Worm (Caenorhabditis elegans) whole organism, L2 larva: ENCODE data around the gene pqn-70.

Experiments used
- F13H6.1 ChIP-seq: sonication (generic microtip); optimal IDR thresholded peaks from 2 replicates; lab custom pipeline; 2016; ENCODE audit warnings: missing genetic modification characterization, missing compliant biosample characterization
- R02D3.7 ChIP-seq: fragments of 150-350 bp; optimal IDR thresholded peaks from 2 replicates; lab custom pipeline; 2014; ENCODE audit warnings: missing biosample characterization, missing genetic modification characterization
- alr-1 ChIP-seq: fragments of 150-350 bp; optimal IDR thresholded peaks from 2 replicates; lab custom pipeline; 2014; ENCODE audit warnings: missing biosample characterization, missing genetic modification characterization
- aly-2 ChIP-seq: fragments of 150-350 bp; optimal IDR thresholded peaks from 2 replicates; lab custom pipeline; 2014; ENCODE audit warnings: missing biosample characterization, missing genetic modification characterization
- ama-1 ChIP-seq: fragments of 150-350 bp; optimal IDR thresholded peaks from 2 replicates; lab custom pipeline; 2018; ENCODE audit warnings: inconsistent platforms
- blmp-1 ChIP-seq: sonication (generic microtip); optimal IDR thresholded peaks from 2 replicates; lab custom pipeline; 2017; ENCODE audit warnings: missing genetic modification characterization, mild to moderate bottlenecking, missing compliant biosample characterization, antibody characterized with exemption, moderate library complexity; ENCODE audit not compliant: insufficient read depth
- ceh-16 ChIP-seq: fragments of 150-350 bp; optimal IDR thresholded peaks from 2 replicates; lab custom pipeline; 2014; ENCODE audit warnings: missing biosample characterization, missing genetic modification characterization
- ceh-82 ChIP-seq: fragments of 150-350 bp; optimal IDR thresholded peaks from 2 replicates; lab custom pipeline; 2014; ENCODE audit warnings: missing biosample characterization, missing genetic modification characterization
- crh-2 ChIP-seq: sonication (generic microtip); optimal IDR thresholded peaks from 2 replicates; lab custom pipeline; 2017; ENCODE audit warnings: missing biosample characterization, missing genetic modification characterization
- dmd-4 ChIP-seq: sonication (generic microtip); optimal IDR thresholded peaks from 2 replicates; lab custom pipeline; 2017; ENCODE audit warnings: missing biosample characterization, missing genetic modification characterization
- egl-27 ChIP-seq: sonication (generic microtip); optimal IDR thresholded peaks from 3 replicates; lab custom pipeline; 2017; ENCODE audit warnings: missing biosample characterization, missing genetic modification reagents, missing genetic modification characterization
- elt-1 ChIP-seq: fragments of 150-350 bp; optimal IDR thresholded peaks from 2 replicates; lab custom pipeline; 2014; ENCODE audit warnings: missing biosample characterization, missing genetic modification characterization
- fos-1 ChIP-seq: fragments of 150-350 bp; optimal IDR thresholded peaks from 2 replicates; lab custom pipeline; 2014; ENCODE audit warnings: missing biosample characterization, missing genetic modification characterization
- lin-39 ChIP-seq: fragments of 150-350 bp; optimal IDR thresholded peaks from 2 replicates; lab custom pipeline; 2014; ENCODE audit warnings: missing biosample characterization, missing genetic modification reagents, missing genetic modification characterization
- lsy-2 ChIP-seq, 2 experiments: fragments of 150-350 bp in 1 of 2; sonication (generic microtip) in 1 of 2; optimal IDR thresholded peaks; 2 replicates each; lab custom pipeline; 2014 to 2017; ENCODE audit warnings: missing biosample characterization in 2 of 2, missing genetic modification characterization in 2 of 2
- mab-5 ChIP-seq: fragments of 150-350 bp; optimal IDR thresholded peaks from 2 replicates; lab custom pipeline; 2014; ENCODE audit warnings: missing biosample characterization, missing genetic modification characterization
- mdl-1 ChIP-seq, 2 experiments: fragments of 150-350 bp in 1 of 2; sonication (generic microtip) in 1 of 2; optimal IDR thresholded peaks; 2 replicates each; lab custom pipeline; 2017; ENCODE audit warnings: missing biosample characterization in 2 of 2, missing genetic modification characterization in 2 of 2
- nhr-12 ChIP-seq: fragments of 150-350 bp; optimal IDR thresholded peaks from 2 replicates; lab custom pipeline; 2014; ENCODE audit warnings: missing biosample characterization, missing genetic modification characterization
- nhr-129 ChIP-seq: fragments of 150-350 bp; optimal IDR thresholded peaks from 2 replicates; lab custom pipeline; 2014; ENCODE audit warnings: missing biosample characterization, missing genetic modification characterization
- nhr-21 ChIP-seq: fragments of 150-350 bp; optimal IDR thresholded peaks from 2 replicates; lab custom pipeline; 2014; ENCODE audit warnings: missing biosample characterization, missing genetic modification characterization
- nhr-23 ChIP-seq: fragments of 150-350 bp; optimal IDR thresholded peaks from 2 replicates; lab custom pipeline; 2014; ENCODE audit warnings: missing biosample characterization, missing genetic modification reagents, missing genetic modification characterization
- nhr-237 ChIP-seq: fragments of 150-350 bp; optimal IDR thresholded peaks from 2 replicates; lab custom pipeline; 2014; ENCODE audit warnings: missing biosample characterization, missing genetic modification characterization
- nhr-25 ChIP-seq: fragments of 150-350 bp; sonication (generic microtip); optimal IDR thresholded peaks from 3 replicates; lab custom pipeline; 2014; ENCODE audit warnings: missing biosample characterization, missing genetic modification characterization
- nhr-6 ChIP-seq: fragments of 150-350 bp; optimal IDR thresholded peaks from 2 replicates; lab custom pipeline; 2014; ENCODE audit warnings: missing biosample characterization, missing genetic modification characterization
- nhr-77 ChIP-seq: fragments of 150-350 bp; optimal IDR thresholded peaks from 2 replicates; lab custom pipeline; 2014; ENCODE audit warnings: missing biosample characterization, missing genetic modification characterization
- peb-1 ChIP-seq: fragments of 150-350 bp; optimal IDR thresholded peaks from 2 replicates; lab custom pipeline; 2014; ENCODE audit warnings: missing biosample characterization, missing genetic modification characterization
- sem-4 ChIP-seq: fragments of 150-350 bp; optimal IDR thresholded peaks from 2 replicates; lab custom pipeline; 2014; ENCODE audit warnings: missing biosample characterization, missing genetic modification reagents, missing genetic modification characterization
- skn-1 ChIP-seq: sonication (generic microtip); optimal IDR thresholded peaks from 2 replicates; lab custom pipeline; 2017; ENCODE audit warnings: missing biosample characterization, missing genetic modification characterization
- sma-3 ChIP-seq: sonication (generic microtip); optimal IDR thresholded peaks from 2 replicates; lab custom pipeline; 2016; ENCODE audit warnings: missing genetic modification reagents, missing genetic modification characterization, missing compliant biosample characterization
- sma-9 ChIP-seq, 2 experiments: fragments of 150-350 bp in 1 of 2; sonication (generic microtip) in 1 of 2; optimal IDR thresholded peaks; 2 replicates each; lab custom pipeline; 2014 to 2016; ENCODE audit warnings: missing genetic modification characterization in 2 of 2, mild to moderate bottlenecking in 1 of 2, missing biosample characterization in 1 of 2, missing compliant biosample characterization in 1 of 2, missing genetic modification reagents in 1 of 2, moderate library complexity in 1 of 2
- snpc-4 ChIP-seq: fragments of 150-350 bp; optimal IDR thresholded peaks from 2 replicates; lab custom pipeline; 2014; ENCODE audit warnings: missing biosample characterization, missing genetic modification characterization
- unc-39 ChIP-seq: fragments of 150-350 bp; optimal IDR thresholded peaks from 2 replicates; lab custom pipeline; 2014; ENCODE audit warnings: missing biosample characterization, missing genetic modification characterization
- unc-55 ChIP-seq: fragments of 150-350 bp; sonication (generic microtip); optimal IDR thresholded peaks from 3 replicates; lab custom pipeline; 2014; ENCODE audit warnings: missing biosample characterization, missing genetic modification reagents, missing genetic modification characterization
- unc-62 ChIP-seq: fragments of 150-350 bp; optimal IDR thresholded peaks from 2 replicates; lab custom pipeline; 2014; ENCODE audit warnings: missing biosample characterization, missing genetic modification reagents, missing genetic modification characterization
- ztf-1 ChIP-seq: fragments of 200-800 bp; sonication (Bioruptor generic); conservative IDR thresholded peaks from 2 replicates; pipeline ENCODE4 v1.3.6; 2022; ENCODE audit warnings: missing genetic modification characterization, missing compliant biosample characterization
- ztf-11 ChIP-seq: sonication (generic microtip); optimal IDR thresholded peaks from 2 replicates; lab custom pipeline; 2017; ENCODE audit warnings: missing biosample characterization, missing genetic modification characterization
- ztf-4 ChIP-seq: fragments of 150-350 bp; optimal IDR thresholded peaks from 2 replicates; lab custom pipeline; 2014; ENCODE audit warnings: missing biosample characterization, missing genetic modification characterization

pqn-70 gene

ce11 chrV:11263025-11263424 lies 34.5 kb upstream of the pqn-70 start, which contains the start of gene F07B10.4:
Gene F07B10.4 (minus strand): TSS chrV:11263125.
- no peak for TF ChIP-seq nhr-25
- TF ChIP-seq mab-5 (tag; lab: Kevin White, UChicago) = no peak
- no peak for TF ChIP-seq ceh-16 (tag; lab: Kevin White, UChicago)
- no peak for TF ChIP-seq R02D3.7
- TF ChIP-seq lin-39 (tag; lab: Kevin White, UChicago) = no peak
- no peak for TF ChIP-seq nhr-23
- TF ChIP-seq unc-55 (GFP tag; lab: Kevin White, UChicago) = no peak
- TF ChIP-seq ama-1 (lab: Kevin White, UChicago) = no peak
- no peak for TF ChIP-seq skn-1 (tag; lab: Kevin White, UChicago)
- TF ChIP-seq unc-39 = no peak
- TF ChIP-seq blmp-1 = no peak
- no peak for TF ChIP-seq dmd-4
- TF ChIP-seq alr-1 (tag; lab: Kevin White, UChicago) = no peak
- no peak for TF ChIP-seq fos-1 (tag; lab: Kevin White, UChicago)
- no peak for TF ChIP-seq egl-27

DNA sequence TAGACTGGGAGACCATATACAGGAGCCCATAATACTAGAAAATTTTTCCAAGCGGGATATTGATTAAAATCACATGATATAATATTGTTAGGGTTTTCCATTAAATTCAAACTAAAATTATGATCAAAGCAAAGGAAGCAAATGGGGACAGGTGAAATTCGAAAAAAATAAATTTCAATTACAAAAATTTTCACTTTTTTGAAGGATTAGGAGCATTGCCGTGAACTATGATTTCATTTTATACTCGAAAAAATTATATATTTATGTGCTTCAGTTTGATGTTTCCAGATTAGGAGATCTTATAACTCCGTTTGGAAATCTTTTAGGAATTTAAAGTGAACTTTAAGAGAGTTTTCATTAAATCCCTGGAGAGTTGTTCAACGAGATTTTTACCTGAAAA lies 32.1 kb upstream of the pqn-70 start, which contains the start of gene F07B10.7:
F07B10.7 (minus strand) TSS at position 101 of the 400 bp plus-strand sequence.
- TF ChIP-seq peb-1 (tag; lab: Kevin White, UChicago) (no peak), ztf-4 (tag; lab: Kevin White, UChicago) (no peak), ama-1 (lab: Kevin White, UChicago) (no peak), ztf-1 (GFP tag; lab: Robert Waterston, UW) (no peak), nhr-25 (no peak), elt-1 (tag; lab: Kevin White, UChicago) (no peak), nhr-12 (tag; lab: Kevin White, UChicago) (no peak), sma-3 (GFP tag; lab: Kevin White, UChicago) (no peak), nhr-6 (no peak), crh-2 (no peak), sma-9 (GFP tag; optimal IDR thresholded peaks at IDR 0.05; lab: Kevin White, UChicago) (no peak), sma-9 (tag; optimal IDR thresholded peaks at IDR 0.05; lab: Kevin White, UChicago) (no peak), ztf-11 (tag; lab: Kevin White, UChicago) (no peak), fos-1 (tag; lab: Kevin White, UChicago) (no peak), nhr-237 (tag; lab: Kevin White, UChicago) (no peak), ceh-82 (tag; lab: Kevin White, UChicago) (no peak), nhr-21 (no peak), mab-5 (tag; lab: Kevin White, UChicago) (no peak)
- TF ChIP-seq, all 48 proteins: peak for 0

ce11 chrV:11258896-11259295 lies 30.4 kb upstream of the pqn-70 start, which contains the start of gene lgc-36:
Gene lgc-36 (minus strand): TSS chrV:11258996.
- TF ChIP-seq lsy-2 (tag; optimal IDR thresholded peaks at IDR 0.05; lab: Kevin White, UChicago) = no peak
- no peak for TF ChIP-seq nhr-237 (tag; lab: Kevin White, UChicago)
- TF ChIP-seq sem-4 = no peak
- TF ChIP-seq blmp-1 = no peak
- TF ChIP-seq unc-39 = no peak
- no peak for TF ChIP-seq crh-2
- TF ChIP-seq nhr-23 = no peak
- TF ChIP-seq unc-62 (GFP tag; lab: Kevin White, UChicago) = no peak
- no peak for TF ChIP-seq F13H6.1 (tag; lab: Kevin White, UChicago)
- TF ChIP-seq mdl-1 (tag; optimal IDR thresholded peaks at IDR 0.05; lab: Kevin White, UChicago) = no peak
- no peak for TF ChIP-seq snpc-4 (tag; lab: Kevin White, UChicago)

DNA sequence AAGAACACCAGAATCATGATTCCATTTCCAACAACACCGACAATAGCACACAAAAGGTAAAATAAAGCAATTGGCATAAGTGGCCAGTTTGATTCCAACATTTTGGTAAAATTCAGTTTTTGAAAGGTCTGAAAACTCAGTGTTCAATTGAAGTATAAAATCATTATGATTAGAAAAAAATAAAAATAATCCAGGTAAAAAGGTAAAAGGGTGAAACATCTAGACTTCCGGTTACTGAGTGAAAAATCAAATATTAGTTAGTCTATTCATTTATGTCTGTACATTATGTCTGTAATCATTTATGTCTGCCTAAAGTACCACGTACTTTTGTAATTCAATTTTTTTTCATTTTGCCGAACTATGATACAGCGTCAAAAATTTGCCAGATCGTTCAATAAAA lies 26.5 kb upstream of the pqn-70 start, which contains the start of gene srsx-31:
srsx-31 (minus strand) TSS at position 101 of the 400 bp plus-strand sequence.
- no peak for TF ChIP-seq ztf-4 (tag; lab: Kevin White, UChicago)
- TF ChIP-seq blmp-1 = no peak

- TF ChIP-seq nhr-23 (no peak), aly-2 (tag; lab: Kevin White, UChicago) (no peak), ztf-11 (tag; lab: Kevin White, UChicago) (no peak), nhr-25 (no peak), nhr-12 (tag; lab: Kevin White, UChicago) (no peak), mab-5 (tag; lab: Kevin White, UChicago) (no peak), fos-1 (tag; lab: Kevin White, UChicago) (no peak), crh-2 (no peak), nhr-129 (tag; lab: Kevin White, UChicago) (no peak), nhr-6 (no peak), nhr-77 (tag; lab: Kevin White, UChicago) (no peak), lsy-2 (tag; optimal IDR thresholded peaks at IDR 0.05; lab: Kevin White, UChicago) (no peak)
These were observed 23.9 kb upstream of the pqn-70 start, which contains the start of gene srsx-33 for ce11 chrV:11252429-11252828. Gene srsx-33 (minus strand): TSS chrV:11252529.
